Worm (Caenorhabditis elegans) whole organism, L2 larva: ENCODE results near the gene F42C5.3.

Experiments used
- C34F6.9 ChIP-seq: fragments of 150-350 bp; optimal IDR thresholded peaks from 2 replicates; lab custom pipeline; 2014; ENCODE audit warnings: missing biosample characterization, missing genetic modification characterization
- F13H6.1 ChIP-seq: sonication (generic microtip); optimal IDR thresholded peaks from 2 replicates; lab custom pipeline; 2016; ENCODE audit warnings: missing genetic modification characterization, missing compliant biosample characterization
- R02D3.7 ChIP-seq: fragments of 150-350 bp; optimal IDR thresholded peaks from 2 replicates; lab custom pipeline; 2014; ENCODE audit warnings: missing biosample characterization, missing genetic modification characterization
- Y55F3AM.14 ChIP-seq: fragments of 200-800 bp; sonication (Bioruptor generic); optimal IDR thresholded peaks from 2 replicates; lab custom pipeline; 2018; ENCODE audit warnings: mild to moderate bottlenecking, missing genetic modification characterization, missing compliant biosample characterization
- alr-1 ChIP-seq: fragments of 150-350 bp; optimal IDR thresholded peaks from 2 replicates; lab custom pipeline; 2014; ENCODE audit warnings: missing biosample characterization, missing genetic modification characterization
- aly-2 ChIP-seq: fragments of 150-350 bp; optimal IDR thresholded peaks from 2 replicates; lab custom pipeline; 2014; ENCODE audit warnings: missing biosample characterization, missing genetic modification characterization
- ama-1 ChIP-seq: fragments of 150-350 bp; optimal IDR thresholded peaks from 2 replicates; lab custom pipeline; 2018; ENCODE audit warnings: inconsistent platforms
- blmp-1 ChIP-seq: sonication (generic microtip); optimal IDR thresholded peaks from 2 replicates; lab custom pipeline; 2017; ENCODE audit warnings: missing genetic modification characterization, mild to moderate bottlenecking, missing compliant biosample characterization, antibody characterized with exemption, moderate library complexity; ENCODE audit not compliant: insufficient read depth
- ceh-16 ChIP-seq: fragments of 150-350 bp; optimal IDR thresholded peaks from 2 replicates; lab custom pipeline; 2014; ENCODE audit warnings: missing biosample characterization, missing genetic modification characterization
- ceh-82 ChIP-seq: fragments of 150-350 bp; optimal IDR thresholded peaks from 2 replicates; lab custom pipeline; 2014; ENCODE audit warnings: missing biosample characterization, missing genetic modification characterization
- crh-2 ChIP-seq: sonication (generic microtip); optimal IDR thresholded peaks from 2 replicates; lab custom pipeline; 2017; ENCODE audit warnings: missing biosample characterization, missing genetic modification characterization
- egl-27 ChIP-seq: sonication (generic microtip); optimal IDR thresholded peaks from 3 replicates; lab custom pipeline; 2017; ENCODE audit warnings: missing biosample characterization, missing genetic modification reagents, missing genetic modification characterization
- elt-3 ChIP-seq: sonication (generic microtip); optimal IDR thresholded peaks from 2 replicates; lab custom pipeline; 2017; ENCODE audit warnings: missing biosample characterization, missing genetic modification characterization
- fos-1 ChIP-seq: fragments of 150-350 bp; optimal IDR thresholded peaks from 2 replicates; lab custom pipeline; 2014; ENCODE audit warnings: missing biosample characterization, missing genetic modification characterization
- gmeb-1 ChIP-seq: fragments of 150-350 bp; optimal IDR thresholded peaks from 2 replicates; lab custom pipeline; 2014; ENCODE audit warnings: missing biosample characterization, missing genetic modification characterization
- lin-11 ChIP-seq: fragments of 150-350 bp; sonication (generic microtip); optimal IDR thresholded peaks from 2 replicates; lab custom pipeline; 2014; ENCODE audit warnings: missing biosample characterization, missing genetic modification characterization, inconsistent platforms, mixed read lengths
- lin-39 ChIP-seq: fragments of 150-350 bp; optimal IDR thresholded peaks from 2 replicates; lab custom pipeline; 2014; ENCODE audit warnings: missing biosample characterization, missing genetic modification reagents, missing genetic modification characterization
- lsy-2 ChIP-seq, 2 experiments: fragments of 150-350 bp in 1 of 2; sonication (generic microtip) in 1 of 2; optimal IDR thresholded peaks; 2 replicates each; lab custom pipeline; 2014 to 2017; ENCODE audit warnings: missing biosample characterization in 2 of 2, missing genetic modification characterization in 2 of 2
- mbf-1 ChIP-seq: sonication (generic microtip); optimal IDR thresholded peaks from 2 replicates; lab custom pipeline; 2017; ENCODE audit warnings: missing biosample characterization, missing genetic modification characterization
- mdl-1 ChIP-seq, 2 experiments: fragments of 150-350 bp in 1 of 2; sonication (generic microtip) in 1 of 2; optimal IDR thresholded peaks; 2 replicates each; lab custom pipeline; 2017; ENCODE audit warnings: missing biosample characterization in 2 of 2, missing genetic modification characterization in 2 of 2
- nhr-11 ChIP-seq: fragments of 150-350 bp; optimal IDR thresholded peaks from 2 replicates; lab custom pipeline; 2014; ENCODE audit warnings: missing biosample characterization, missing genetic modification characterization
- nhr-12 ChIP-seq: fragments of 150-350 bp; optimal IDR thresholded peaks from 2 replicates; lab custom pipeline; 2014; ENCODE audit warnings: missing biosample characterization, missing genetic modification characterization
- nhr-129 ChIP-seq: fragments of 150-350 bp; optimal IDR thresholded peaks from 2 replicates; lab custom pipeline; 2014; ENCODE audit warnings: missing biosample characterization, missing genetic modification characterization
- nhr-23 ChIP-seq: fragments of 150-350 bp; optimal IDR thresholded peaks from 2 replicates; lab custom pipeline; 2014; ENCODE audit warnings: missing biosample characterization, missing genetic modification reagents, missing genetic modification characterization
- nhr-237 ChIP-seq: fragments of 150-350 bp; optimal IDR thresholded peaks from 2 replicates; lab custom pipeline; 2014; ENCODE audit warnings: missing biosample characterization, missing genetic modification characterization
- nhr-25 ChIP-seq: fragments of 150-350 bp; sonication (generic microtip); optimal IDR thresholded peaks from 3 replicates; lab custom pipeline; 2014; ENCODE audit warnings: missing biosample characterization, missing genetic modification characterization
- nhr-77 ChIP-seq: fragments of 150-350 bp; optimal IDR thresholded peaks from 2 replicates; lab custom pipeline; 2014; ENCODE audit warnings: missing biosample characterization, missing genetic modification characterization
- sem-4 ChIP-seq: fragments of 150-350 bp; optimal IDR thresholded peaks from 2 replicates; lab custom pipeline; 2014; ENCODE audit warnings: missing biosample characterization, missing genetic modification reagents, missing genetic modification characterization
- skn-1 ChIP-seq: sonication (generic microtip); optimal IDR thresholded peaks from 2 replicates; lab custom pipeline; 2017; ENCODE audit warnings: missing biosample characterization, missing genetic modification characterization
- sma-3 ChIP-seq: sonication (generic microtip); optimal IDR thresholded peaks from 2 replicates; lab custom pipeline; 2016; ENCODE audit warnings: missing genetic modification reagents, missing genetic modification characterization, missing compliant biosample characterization
- sma-9 ChIP-seq, 2 experiments: fragments of 150-350 bp in 1 of 2; sonication (generic microtip) in 1 of 2; optimal IDR thresholded peaks; 2 replicates each; lab custom pipeline; 2014 to 2016; ENCODE audit warnings: missing genetic modification characterization in 2 of 2, mild to moderate bottlenecking in 1 of 2, missing biosample characterization in 1 of 2, missing compliant biosample characterization in 1 of 2, missing genetic modification reagents in 1 of 2, moderate library complexity in 1 of 2
- snpc-4 ChIP-seq: fragments of 150-350 bp; optimal IDR thresholded peaks from 2 replicates; lab custom pipeline; 2014; ENCODE audit warnings: missing biosample characterization, missing genetic modification characterization
- unc-39 ChIP-seq: fragments of 150-350 bp; optimal IDR thresholded peaks from 2 replicates; lab custom pipeline; 2014; ENCODE audit warnings: missing biosample characterization, missing genetic modification characterization
- unc-55 ChIP-seq: fragments of 150-350 bp; sonication (generic microtip); optimal IDR thresholded peaks from 3 replicates; lab custom pipeline; 2014; ENCODE audit warnings: missing biosample characterization, missing genetic modification reagents, missing genetic modification characterization
- unc-62 ChIP-seq: fragments of 150-350 bp; optimal IDR thresholded peaks from 2 replicates; lab custom pipeline; 2014; ENCODE audit warnings: missing biosample characterization, missing genetic modification reagents, missing genetic modification characterization
- ztf-1 ChIP-seq: fragments of 200-800 bp; sonication (Bioruptor generic); conservative IDR thresholded peaks from 2 replicates; pipeline ENCODE4 v1.3.6; 2022; ENCODE audit warnings: missing genetic modification characterization, missing compliant biosample characterization
- ztf-11 ChIP-seq: sonication (generic microtip); optimal IDR thresholded peaks from 2 replicates; lab custom pipeline; 2017; ENCODE audit warnings: missing biosample characterization, missing genetic modification characterization
- ztf-4 ChIP-seq: fragments of 150-350 bp; optimal IDR thresholded peaks from 2 replicates; lab custom pipeline; 2014; ENCODE audit warnings: missing biosample characterization, missing genetic modification characterization

F42C5.3 gene

ce11 chrIV:7274969-7275548, 12.3 kb downstream of the F42C5.3 start:
- no peak for TF ChIP-seq unc-39 (tag; lab: Kevin White, UChicago)
- TF ChIP-seq lin-39, result no peak
- TF ChIP-seq mbf-1 (tag; lab: Kevin White, UChicago), result no peak
- TF ChIP-seq fos-1 (tag; lab: Kevin White, UChicago), result peak; percentile 21
- no peak for TF ChIP-seq ztf-1 (GFP tag; lab: Robert Waterston, UW)
- TF ChIP-seq mdl-1 (tag; optimal IDR thresholded peaks at IDR 0.05; lab: Kevin White, UChicago), result no peak
- no peak for TF ChIP-seq nhr-12 (tag; lab: Kevin White, UChicago)
- no peak for TF ChIP-seq skn-1
- no peak for TF ChIP-seq nhr-25 (tag; lab: Kevin White, UChicago)
- peak; percentile 39 for TF ChIP-seq nhr-129 (tag; lab: Kevin White, UChicago)
- no peak for TF ChIP-seq ceh-82 (tag; lab: Kevin White, UChicago)
- TF ChIP-seq Y55F3AM.14 (GFP tag; lab: Kevin White, UChicago), result no peak
- TF ChIP-seq blmp-1, result no peak
- TF ChIP-seq nhr-11, result no peak
- TF ChIP-seq alr-1, result no peak
- no peak for TF ChIP-seq gmeb-1 (tag; lab: Kevin White, UChicago)
- no peak for TF ChIP-seq ztf-4 (tag; lab: Kevin White, UChicago)

ce11 chrIV:7263137-7263536, 24.2 kb downstream of the F42C5.3 start, which contains the start of gene glb-2:
glb-2 (minus strand) TSS chrIV:7263237.
- TF ChIP-seq alr-1, result no peak
- TF ChIP-seq C34F6.9, result no peak
- TF ChIP-seq gmeb-1 (tag; lab: Kevin White, UChicago), result no peak
- no peak for TF ChIP-seq nhr-77 (tag; lab: Kevin White, UChicago)
- TF ChIP-seq elt-3, result no peak
- TF ChIP-seq sem-4 (tag; lab: Kevin White, UChicago), result no peak
- no peak for TF ChIP-seq ztf-1 (GFP tag; lab: Robert Waterston, UW)
- TF ChIP-seq ceh-16 (tag; lab: Kevin White, UChicago), result no peak
- no peak for TF ChIP-seq ama-1
- no peak for TF ChIP-seq blmp-1
- TF ChIP-seq R02D3.7 (tag; lab: Kevin White, UChicago), result no peak
- TF ChIP-seq skn-1, result no peak
- no peak for TF ChIP-seq nhr-12 (tag; lab: Kevin White, UChicago)
- no peak for TF ChIP-seq mbf-1 (tag; lab: Kevin White, UChicago)
- no peak for TF ChIP-seq crh-2
- no peak for TF ChIP-seq sma-3

- no peak for TF ChIP-seq aly-2 (tag; lab: Kevin White, UChicago)
- TF ChIP-seq ceh-16 (tag; lab: Kevin White, UChicago), result no peak
- peak; percentile 73 for TF ChIP-seq sma-9 (GFP tag; optimal IDR thresholded peaks at IDR 0.05; lab: Kevin White, UChicago)
- no peak for TF ChIP-seq sma-9 (tag; optimal IDR thresholded peaks at IDR 0.05; lab: Kevin White, UChicago)
- TF ChIP-seq unc-55 (GFP tag; lab: Kevin White, UChicago), result peak; percentile 23
- no peak for TF ChIP-seq nhr-129 (tag; lab: Kevin White, UChicago)
- TF ChIP-seq sma-3, result no peak
- no peak for TF ChIP-seq crh-2
- TF ChIP-seq snpc-4, result no peak
- TF ChIP-seq alr-1, result no peak
- no peak for TF ChIP-seq nhr-12 (tag; lab: Kevin White, UChicago)
- peak; percentile 47 for TF ChIP-seq skn-1
- no peak for TF ChIP-seq lsy-2 (tag; optimal IDR thresholded peaks at IDR 0.05; lab: Kevin White, UChicago)
- no peak for TF ChIP-seq lin-11 (tag; lab: Kevin White, UChicago)
- TF ChIP-seq unc-62 (GFP tag; lab: Kevin White, UChicago), result no peak
- no peak for TF ChIP-seq F13H6.1 (tag; lab: Kevin White, UChicago)
- no peak for TF ChIP-seq ztf-11
- no peak for TF ChIP-seq nhr-23 (tag; lab: Kevin White, UChicago)
- no peak for TF ChIP-seq lin-39
- TF ChIP-seq egl-27, result no peak
- TF ChIP-seq sem-4 (tag; lab: Kevin White, UChicago), result no peak
- TF ChIP-seq mdl-1 (tag; optimal IDR thresholded peaks at IDR 0.05; lab: Kevin White, UChicago), result no peak
- peak; percentile 22 for TF ChIP-seq fos-1 (tag; lab: Kevin White, UChicago)
- TF ChIP-seq Y55F3AM.14 (GFP tag; lab: Kevin White, UChicago), result no peak
- TF ChIP-seq elt-3, result no peak
- no peak for TF ChIP-seq nhr-237
These were observed 26.8 kb downstream of the F42C5.3 start, which contains the start of gene C06E4.3 for ce11 chrIV:7260587-7260986. C06E4.3 (plus strand) TSS chrIV:7260875.
